Worm (Caenorhabditis elegans) whole organism, L3 larva: ENCODE data around the gene wdr-5.3.

Experiments
- R02D3.7 ChIP-seq: fragments of 150-350 bp; optimal IDR thresholded peaks from 2 replicates; lab custom pipeline; 2014; ENCODE audit warnings: missing biosample characterization, missing genetic modification characterization
- ama-1 ChIP-seq: fragments of 150-350 bp; optimal IDR thresholded peaks from 2 replicates; lab custom pipeline; 2018
- elt-3 ChIP-seq, 3 experiments: fragments of 150-350 bp in 1 of 3; sonication (generic microtip) in 2 of 3; optimal IDR thresholded peaks; 2 replicates in 2 of 3; 4 replicates in 1 of 3; lab custom pipeline; 2014 to 2017; ENCODE audit warnings: missing biosample characterization in 3 of 3, missing genetic modification characterization in 3 of 3
- lin-39 ChIP-seq: fragments of 150-350 bp; optimal IDR thresholded peaks from 2 replicates; lab custom pipeline; 2018; ENCODE audit warnings: missing biosample characterization, missing genetic modification reagents, missing genetic modification characterization
- mdl-1 ChIP-seq: fragments of 150-350 bp; optimal IDR thresholded peaks from 2 replicates; lab custom pipeline; 2014; ENCODE audit warnings: missing biosample characterization, missing genetic modification characterization
- pqm-1 ChIP-seq: fragments of 150-350 bp; optimal IDR thresholded peaks from 2 replicates; lab custom pipeline; 2017; ENCODE audit warnings: missing biosample characterization, missing genetic modification characterization, inconsistent platforms
- skn-1 ChIP-seq: fragments of 150-350 bp; optimal IDR thresholded peaks from 2 replicates; lab custom pipeline; 2014; ENCODE audit warnings: missing biosample characterization, missing genetic modification characterization
- ztf-11 ChIP-seq: fragments of 150-350 bp; optimal IDR thresholded peaks from 2 replicates; lab custom pipeline; 2014; ENCODE audit warnings: missing biosample characterization, missing genetic modification characterization

DNA sequence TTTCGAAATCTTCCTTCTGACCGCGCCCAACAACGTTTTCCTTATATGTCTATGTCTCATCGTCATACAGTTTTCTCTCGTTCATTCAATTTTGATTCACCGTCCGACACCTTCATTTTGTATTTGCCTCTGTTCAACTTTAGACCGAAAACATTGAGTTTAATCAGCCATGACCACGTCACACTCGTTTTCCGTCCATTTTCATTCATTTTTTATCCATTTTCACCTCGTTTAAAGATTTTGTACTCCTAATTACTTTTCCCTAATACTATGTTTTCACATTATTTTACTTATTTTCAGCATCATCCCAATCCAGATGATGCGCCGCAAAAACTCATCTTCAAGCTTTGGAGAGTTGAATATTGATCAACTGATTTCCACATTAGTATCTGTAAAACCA is 34.7 kb upstream of the wdr-5.3 start, which contains the start of gene pph-1:
- TF ChIP-seq elt-3 (tag; optimal IDR thresholded peaks at IDR 0.05; lab: Kevin White, UChicago) (no peak), R02D3.7 (tag; lab: Kevin White, UChicago) (no peak), pqm-1 (tag; lab: Kevin White, UChicago) (no peak), ama-1 (lab: Kevin White, UChicago) (no peak), skn-1 (no peak), lin-39 (tag; lab: Kevin White, UChicago) (no peak), mdl-1 (no peak), ztf-11 (tag; lab: Kevin White, UChicago) (no peak)
